Worm (Caenorhabditis elegans) whole organism, midembryonic: ENCODE measurements around the gene B0244.5.

Experiments used
- T22C8.4 ChIP-seq: fragments of 200-800 bp; sonication (Bioruptor generic); IDR thresholded peaks from 2 replicates; pipeline ENCODE4 v1.3.6; 2022; ENCODE audit warnings: missing genetic modification characterization, missing compliant biosample characterization
- cog-1 ChIP-seq: sonication (generic microtip); optimal IDR thresholded peaks from 2 replicates; lab custom pipeline; 2016; ENCODE audit warnings: missing genetic modification characterization, missing compliant biosample characterization
- flt-1 ChIP-seq: fragments of 200-800 bp; sonication (Bioruptor generic); IDR thresholded peaks from 2 replicates; pipeline ENCODE4 v1.3.6; 2022; ENCODE audit warnings: missing genetic modification characterization, missing compliant biosample characterization
- klf-2 ChIP-seq: fragments of 200-800 bp; sonication (Bioruptor generic); conservative IDR thresholded peaks from 2 replicates; pipeline ENCODE4 v1.3.6; 2022; ENCODE audit warnings: missing genetic modification reagents, missing genetic modification characterization, missing compliant biosample characterization
- med-1 ChIP-seq: sonication (generic microtip); optimal IDR thresholded peaks from 2 replicates; lab custom pipeline; 2017; ENCODE audit warnings: missing genetic modification characterization, mild to moderate bottlenecking, missing compliant biosample characterization, antibody characterized with exemption, missing genetic modification reagents; ENCODE audit not compliant: insufficient read depth
- ref-1 ChIP-seq: fragments of 200-800 bp; sonication (Bioruptor generic); conservative IDR thresholded peaks from 2 replicates; pipeline ENCODE4 v1.3.6; 2022; ENCODE audit warnings: missing genetic modification reagents, missing genetic modification characterization, missing compliant biosample characterization
- tab-1 ChIP-seq: fragments of 200-800 bp; sonication (Bioruptor generic); IDR thresholded peaks from 2 replicates; pipeline ENCODE4 v1.3.6; 2022; ENCODE audit warnings: missing genetic modification characterization, missing compliant biosample characterization
- ztf-23 ChIP-seq: fragments of 200-800 bp; sonication (Bioruptor generic); IDR thresholded peaks from 2 replicates; pipeline ENCODE4 v1.3.6; 2022; ENCODE audit warnings: missing genetic modification reagents, missing genetic modification characterization, missing compliant biosample characterization
- ztf-29 ChIP-seq: fragments of 200-800 bp; sonication (Bioruptor generic); IDR thresholded peaks from 2 replicates; pipeline ENCODE4 v1.3.6; 2022; ENCODE audit warnings: missing genetic modification reagents, missing genetic modification characterization, missing compliant biosample characterization

Gene B0244.5

DNA sequence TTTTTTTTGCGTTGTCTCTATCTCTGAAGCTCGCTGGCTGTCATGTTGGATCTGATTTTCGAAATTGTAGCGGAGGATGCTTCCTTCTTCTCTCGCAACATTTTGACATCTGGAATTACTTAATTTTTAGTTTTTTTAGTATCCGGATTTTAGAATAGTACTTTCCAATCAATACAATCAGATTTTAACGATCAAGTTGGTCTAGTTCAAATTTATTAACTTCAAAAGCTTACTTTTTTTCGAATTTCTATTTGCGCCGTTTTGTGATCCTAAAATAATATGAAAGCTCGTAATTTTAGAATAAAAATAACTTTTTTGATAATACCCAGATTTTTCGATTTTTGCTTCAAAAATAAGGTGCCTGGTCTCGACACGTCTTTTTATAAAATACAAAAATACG lies 34.6 kb upstream of the B0244.5 start, which contains the start of gene B0336.12:
B0336.12 (minus strand) TSS at position 101 of the 400 bp plus-strand sequence.
- TF ChIP-seq ztf-23 (GFP tag; lab: Robert Waterston, UW) (no peak), ztf-29 (no peak), klf-2 (GFP tag; lab: Robert Waterston, UW) (no peak), ref-1 (GFP tag; lab: Robert Waterston, UW) (no peak), T22C8.4 (GFP tag; lab: Robert Waterston, UW) (no peak), cog-1 (tag; lab: Kevin White, UChicago) (no peak), med-1 (no peak), flt-1 (no peak), tab-1 (GFP tag; lab: Robert Waterston, UW) (no peak)

DNA sequence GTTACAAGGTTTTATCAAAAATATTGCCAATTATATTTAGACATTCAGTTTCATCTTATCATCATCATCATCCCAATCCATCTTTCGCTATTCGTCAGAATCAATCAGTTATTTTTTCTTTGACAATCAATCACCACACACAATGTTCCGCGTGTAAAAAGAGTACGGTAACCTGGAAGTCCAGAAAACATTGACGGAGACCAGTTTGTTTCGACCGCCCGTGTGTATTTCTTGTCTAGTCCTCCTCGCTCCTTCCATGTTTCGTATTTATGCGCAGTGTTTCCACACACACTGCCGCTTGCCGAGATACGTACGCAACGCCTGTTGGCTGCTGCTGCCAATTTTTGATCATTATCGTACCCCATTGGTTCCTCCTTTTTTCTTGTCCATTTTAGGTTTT lies 34.0 kb upstream of the B0244.5 start:
- TF ChIP-seq T22C8.4 (GFP tag; lab: Robert Waterston, UW) = no peak
- TF ChIP-seq klf-2 (GFP tag; lab: Robert Waterston, UW) = no peak
- TF ChIP-seq ztf-23 (GFP tag; lab: Robert Waterston, UW) = no peak
- no peak for TF ChIP-seq flt-1
- TF ChIP-seq ref-1 (GFP tag; lab: Robert Waterston, UW) = no peak
- TF ChIP-seq med-1 = no peak
- no peak for TF ChIP-seq cog-1 (tag; lab: Kevin White, UChicago)
- TF ChIP-seq ztf-29 = no peak
- no peak for TF ChIP-seq tab-1 (GFP tag; lab: Robert Waterston, UW)

DNA sequence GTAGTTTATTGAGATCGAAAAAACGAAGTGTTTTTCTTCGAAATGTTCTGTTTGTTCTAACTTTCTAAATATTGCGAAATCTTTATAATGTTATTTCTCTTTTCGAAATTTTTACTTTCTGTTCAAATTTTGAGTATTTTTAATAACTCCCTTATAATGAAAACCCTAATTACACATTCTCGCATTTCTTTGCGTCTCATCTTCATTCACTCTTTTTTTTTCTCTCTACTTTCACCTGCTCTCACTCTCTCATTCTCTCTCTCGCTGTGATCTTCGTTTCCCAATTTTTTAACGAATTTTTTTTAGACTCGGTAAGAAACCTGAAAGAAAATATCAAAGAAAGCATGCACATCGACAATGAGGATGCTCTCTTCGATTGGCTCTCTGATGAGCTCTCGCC lies 33.4 kb upstream of the B0244.5 start, which contains the start of gene rbm-26:
rbm-26 (plus strand) TSS at position 301 of the 400 bp plus-strand sequence.
- no peak for TF ChIP-seq med-1
- no peak for TF ChIP-seq flt-1
- TF ChIP-seq ztf-29 = no peak
- TF ChIP-seq tab-1 (GFP tag; lab: Robert Waterston, UW) = no peak
- TF ChIP-seq klf-2 (GFP tag; lab: Robert Waterston, UW) = no peak
- no peak for TF ChIP-seq cog-1 (tag; lab: Kevin White, UChicago)
- TF ChIP-seq ztf-23 (GFP tag; lab: Robert Waterston, UW) = no peak
- TF ChIP-seq T22C8.4 (GFP tag; lab: Robert Waterston, UW) = no peak
- no peak for TF ChIP-seq ref-1 (GFP tag; lab: Robert Waterston, UW)

DNA sequence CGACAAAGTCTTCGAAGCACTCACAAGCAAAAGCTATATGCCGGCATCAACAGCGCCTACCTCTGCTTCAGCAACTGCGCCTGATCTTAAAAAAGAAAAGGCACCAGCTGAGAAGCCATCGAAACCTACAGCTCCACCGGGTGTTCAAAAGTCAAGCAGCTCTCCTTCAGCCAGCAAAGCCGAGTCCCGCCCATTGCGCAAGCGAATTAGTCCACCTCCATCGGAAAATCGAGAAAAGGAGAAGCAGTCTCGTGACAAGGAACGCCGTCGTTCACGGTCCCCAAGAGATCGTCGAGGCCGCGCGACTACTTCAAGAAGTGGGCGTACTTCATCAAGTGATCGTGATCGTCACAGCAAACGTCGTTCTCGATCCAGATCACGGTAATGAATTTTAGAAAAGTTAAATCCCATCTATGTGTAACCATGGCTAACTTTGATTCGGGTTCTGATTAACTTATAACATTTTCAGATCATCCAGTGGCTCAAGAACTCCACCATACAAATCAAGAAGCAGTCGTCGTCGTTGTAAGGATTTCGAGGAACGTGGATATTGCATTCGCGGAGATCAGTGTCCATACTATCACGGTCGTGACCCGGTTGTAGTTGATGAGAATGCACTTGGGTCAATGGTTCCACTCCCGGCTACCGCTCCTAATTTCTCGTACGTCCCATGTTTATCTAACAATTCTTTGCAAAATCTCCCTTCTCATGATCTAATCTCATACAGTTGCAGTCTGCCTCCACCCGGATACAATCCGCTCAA lies 32.6 kb upstream of the B0244.5 start:
- TF ChIP-seq ztf-23 (GFP tag; lab: Robert Waterston, UW) (no peak), flt-1 (no peak), T22C8.4 (GFP tag; lab: Robert Waterston, UW) (no peak), cog-1 (tag; lab: Kevin White, UChicago) (no peak), tab-1 (GFP tag; lab: Robert Waterston, UW) (no peak), ref-1 (GFP tag; lab: Robert Waterston, UW) (no peak), klf-2 (GFP tag; lab: Robert Waterston, UW) (no peak), ztf-29 (no peak), med-1 (no peak)

DNA sequence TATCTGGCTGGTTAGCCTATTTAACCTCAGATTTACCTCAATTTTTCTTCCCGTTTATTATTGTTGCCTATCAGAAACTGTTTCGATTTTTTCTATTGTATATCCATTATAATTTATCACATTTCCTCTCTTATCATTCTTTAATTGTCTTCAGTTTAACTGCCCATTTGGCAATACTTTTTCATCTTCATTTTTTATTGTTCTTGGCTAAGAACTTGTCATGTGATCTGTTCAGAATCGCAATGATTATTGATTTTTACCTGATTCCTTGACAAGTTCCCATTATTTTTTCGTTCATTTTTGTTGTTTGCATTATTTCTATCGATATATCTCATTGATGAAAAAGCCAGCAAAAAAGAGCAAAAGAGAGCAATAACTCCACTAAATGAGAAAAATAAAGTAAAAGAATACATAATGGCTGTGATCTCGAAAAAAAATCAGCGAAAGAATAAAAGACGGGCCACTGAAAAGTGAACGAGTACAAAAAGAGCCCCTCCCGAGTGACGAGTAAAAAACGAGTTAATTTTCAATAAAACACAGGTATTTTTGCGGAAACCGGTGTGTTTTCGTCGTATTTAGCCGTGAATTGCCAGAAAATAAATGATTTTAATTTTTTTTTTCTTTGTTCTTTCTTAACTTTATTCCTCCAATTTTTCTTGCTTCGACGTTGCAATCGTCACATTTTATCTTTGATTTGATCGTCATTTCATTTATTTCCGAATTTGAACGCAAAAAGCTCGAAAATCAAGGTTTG lies 30.3 kb upstream of the B0244.5 start, which contains the start of gene arf-1:
arf-1 (plus strand) TSS at position 657 of the 754 bp plus-strand sequence.
- TF ChIP-seq T22C8.4 (GFP tag; lab: Robert Waterston, UW) (no peak), flt-1 (no peak)

ce11 chrIII:5714984-5715454 lies 29.7 kb upstream of the B0244.5 start:
- peak; percentile 15; the same call in 1 of the 2 replicates for TF ChIP-seq flt-1
- no peak for TF ChIP-seq cog-1 (tag; lab: Kevin White, UChicago)
- no peak for TF ChIP-seq ref-1 (GFP tag; lab: Robert Waterston, UW)

DNA sequence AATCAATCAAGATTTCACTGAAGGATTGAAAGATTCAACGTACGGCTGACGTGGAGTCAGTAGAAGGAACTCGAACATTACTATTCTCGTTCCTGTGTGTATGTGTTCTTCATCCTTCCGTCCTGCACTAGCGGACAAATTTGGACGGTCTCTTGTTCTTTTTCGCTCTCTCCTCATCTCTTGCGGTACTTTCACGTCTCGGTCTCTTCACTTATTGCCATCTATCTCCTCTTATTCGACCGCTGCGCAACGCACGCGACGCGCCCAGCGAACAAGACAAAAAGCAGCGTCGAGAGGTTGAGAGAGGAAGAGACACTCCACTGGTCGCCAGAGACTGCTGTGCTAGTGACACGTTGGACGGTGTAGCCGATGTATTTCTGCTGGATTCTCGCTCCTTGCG lies 29.2 kb upstream of the B0244.5 start:
- no peak for TF ChIP-seq T22C8.4 (GFP tag; lab: Robert Waterston, UW)
- 0 out of 2 replicates have a peak, but pooled peaks have one; percentile 34 for TF ChIP-seq flt-1
- no peak for TF ChIP-seq tab-1 (GFP tag; lab: Robert Waterston, UW)
- no peak for TF ChIP-seq ref-1 (GFP tag; lab: Robert Waterston, UW)
- no peak for TF ChIP-seq med-1
- peak; percentile 55; the same call in 1 of the 2 replicates for TF ChIP-seq ztf-23 (GFP tag; lab: Robert Waterston, UW)
- TF ChIP-seq ztf-29 = peak; percentile 32; the same call in 1 of the 2 replicates
- no peak for TF ChIP-seq klf-2 (GFP tag; lab: Robert Waterston, UW)
- peak; percentile 77 for TF ChIP-seq cog-1 (tag; lab: Kevin White, UChicago)

ce11 chrIII:5717173-5717748 lies 27.4 kb upstream of the B0244.5 start:
- TF ChIP-seq klf-2 (GFP tag; lab: Robert Waterston, UW) = no peak
- TF ChIP-seq tab-1 (GFP tag; lab: Robert Waterston, UW) = no peak
- TF ChIP-seq cog-1 (tag; lab: Kevin White, UChicago) = no peak
- no peak for TF ChIP-seq T22C8.4 (GFP tag; lab: Robert Waterston, UW)
- TF ChIP-seq ztf-29 = no peak
- TF ChIP-seq ztf-23 (GFP tag; lab: Robert Waterston, UW) = no peak
- TF ChIP-seq med-1 = no peak
- no peak for TF ChIP-seq flt-1
- TF ChIP-seq ref-1 (GFP tag; lab: Robert Waterston, UW) = no peak

DNA sequence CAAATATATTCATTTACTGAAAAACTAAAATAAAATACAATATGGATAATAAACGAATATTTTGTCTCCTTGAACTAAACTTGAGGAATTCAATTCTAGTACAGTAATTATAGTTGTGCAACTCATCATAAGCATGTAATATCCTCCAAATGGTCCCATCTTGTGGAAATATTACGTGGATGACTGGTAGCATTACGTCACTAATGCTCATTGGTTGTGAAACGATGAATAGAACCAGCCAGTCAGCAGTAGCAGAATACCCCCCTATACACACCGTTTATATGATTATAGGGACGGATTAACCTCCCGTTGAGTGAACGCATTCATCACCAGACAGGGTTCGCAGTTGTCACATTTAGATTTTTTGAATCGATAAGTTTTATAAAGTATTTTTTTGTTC lies 26.3 kb upstream of the B0244.5 start:
- TF ChIP-seq tab-1 (GFP tag; lab: Robert Waterston, UW) = no peak
- no peak for TF ChIP-seq T22C8.4 (GFP tag; lab: Robert Waterston, UW)
- no peak for TF ChIP-seq flt-1
- TF ChIP-seq ztf-29 = no peak
- TF ChIP-seq klf-2 (GFP tag; lab: Robert Waterston, UW) = no peak
- no peak for TF ChIP-seq med-1
- no peak for TF ChIP-seq ref-1 (GFP tag; lab: Robert Waterston, UW)
- no peak for TF ChIP-seq cog-1 (tag; lab: Kevin White, UChicago)
- TF ChIP-seq ztf-23 (GFP tag; lab: Robert Waterston, UW) = no peak
